Fruit fly (Drosophila melanogaster) whole organism, wandering third instar larva: ENCODE measurements around the gene Fatp1.

Experiments
- Abd-B ChIP-seq: fragments of >200 bp; optimal IDR thresholded peaks from 2 replicates; lab custom pipeline; 2017; ENCODE audit warnings: missing biosample characterization, missing genetic modification characterization
- Dif ChIP-seq: fragments of 200-275, 200-300 bp; sonication (Bioruptor generic); optimal IDR thresholded peaks from 2 replicates; lab custom pipeline; 2018; ENCODE audit warnings: missing biosample characterization, missing genetic modification characterization; ENCODE audit not compliant: partially characterized antibody
- GATAd ChIP-seq: sonication (Bioruptor generic); optimal IDR thresholded peaks from 2 replicates; lab custom pipeline; 2016; ENCODE audit warnings: missing biosample characterization, missing genetic modification characterization
- Hnf4 ChIP-seq: fragments of 200-800 bp; sonication (Bioruptor generic); optimal IDR thresholded peaks from 2 replicates; lab custom pipeline; 2016; ENCODE audit warnings: missing biosample characterization, mild to moderate bottlenecking, missing genetic modification characterization
- Myc ChIP-seq: fragments of >200 bp; optimal IDR thresholded peaks from 2 replicates; lab custom pipeline; 2017
- OdsH ChIP-seq: fragments of 200-800 bp; sonication (Bioruptor generic); optimal IDR thresholded peaks from 2 replicates; lab custom pipeline; 2016; ENCODE audit warnings: missing biosample characterization, mild to moderate bottlenecking, missing genetic modification characterization
- Rel ChIP-seq, 2 experiments: fragments of 200-800 bp; sonication (Bioruptor generic) in 1 of 2; optimal IDR thresholded peaks; 2 replicates in 1 of 2; 3 replicates in 1 of 2; lab custom pipeline; 2016 to 2019; ENCODE audit warnings: mild to moderate bottlenecking in 2 of 2, missing biosample characterization in 2 of 2, missing genetic modification characterization in 2 of 2, moderate library complexity in 1 of 2
- h ChIP-seq: fragments of 200-800 bp; sonication (Bioruptor generic); optimal IDR thresholded peaks from 3 replicates; lab custom pipeline; 2016; ENCODE audit warnings: missing biosample characterization, mild to moderate bottlenecking, missing genetic modification characterization
- pan ChIP-seq: fragments of >200 bp; optimal IDR thresholded peaks from 2 replicates; lab custom pipeline; 2017
- sage ChIP-seq: fragments of 200-800 bp; sonication (Bioruptor generic); optimal IDR thresholded peaks from 2 replicates; lab custom pipeline; 2016; ENCODE audit warnings: missing biosample characterization, mild to moderate bottlenecking, missing genetic modification characterization
- sv ChIP-seq: fragments of 200-800 bp; sonication (Bioruptor generic); optimal IDR thresholded peaks from 3 replicates; lab custom pipeline; 2016; ENCODE audit warnings: missing biosample characterization, missing genetic modification characterization

DNA sequence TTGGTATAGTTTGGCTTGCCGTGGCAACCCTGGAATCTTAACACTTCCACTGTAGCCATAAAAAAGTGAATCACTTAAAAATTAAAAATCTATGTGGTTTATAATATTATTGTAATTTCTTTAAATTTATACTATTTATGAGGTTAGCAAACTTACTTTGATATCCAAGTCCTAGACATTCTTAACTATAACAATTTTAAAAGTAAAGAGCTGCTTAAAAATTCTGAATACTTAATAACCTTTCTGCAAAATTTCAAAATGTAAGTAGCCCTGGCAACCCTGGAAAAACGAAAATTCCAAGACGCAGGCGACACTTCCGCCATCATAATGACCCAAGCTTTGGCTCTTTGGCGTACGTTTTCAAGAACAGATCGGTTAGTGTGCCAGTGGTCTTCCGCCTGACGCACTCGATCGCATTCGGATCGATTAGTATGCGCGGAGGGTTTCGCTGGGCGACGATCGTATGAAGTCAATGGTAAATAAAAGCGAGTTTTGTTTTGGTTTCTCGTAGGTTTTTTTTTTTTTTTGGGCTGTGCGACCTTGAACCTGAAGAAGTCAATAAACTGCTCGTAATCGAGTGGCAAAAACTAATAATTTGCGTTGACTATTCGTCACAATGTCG, 1.4 kb downstream of the Fatp1 start:
- no peak for TF ChIP-seq h (GFP tag; lab: Kevin White, UChicago)
- no peak for TF ChIP-seq Dif
- TF ChIP-seq pan (lab: Kevin White, UChicago) = no peak
- no peak for TF ChIP-seq OdsH
- no peak for TF ChIP-seq Abd-B (GFP tag; lab: Kevin White, UChicago)
- TF ChIP-seq sv (GFP tag; lab: Kevin White, UChicago) = no peak
- no peak for TF ChIP-seq Hnf4 (GFP tag; lab: Kevin White, UChicago)
- no peak for TF ChIP-seq Myc (lab: Kevin White, UChicago)
- no peak for TF ChIP-seq sage
- no peak for TF ChIP-seq GATAd
- TF ChIP-seq Rel (GFP tag; optimal IDR thresholded peaks at IDR 0.05; lab: Kevin White, UChicago) = no peak
- no peak for TF ChIP-seq Rel (tag; optimal IDR thresholded peaks at IDR 0.05; lab: Kevin White, UChicago)
